Worm (Caenorhabditis elegans): ENCODE measurements around the gene mig-6.

The mig-6 gene

DNA sequence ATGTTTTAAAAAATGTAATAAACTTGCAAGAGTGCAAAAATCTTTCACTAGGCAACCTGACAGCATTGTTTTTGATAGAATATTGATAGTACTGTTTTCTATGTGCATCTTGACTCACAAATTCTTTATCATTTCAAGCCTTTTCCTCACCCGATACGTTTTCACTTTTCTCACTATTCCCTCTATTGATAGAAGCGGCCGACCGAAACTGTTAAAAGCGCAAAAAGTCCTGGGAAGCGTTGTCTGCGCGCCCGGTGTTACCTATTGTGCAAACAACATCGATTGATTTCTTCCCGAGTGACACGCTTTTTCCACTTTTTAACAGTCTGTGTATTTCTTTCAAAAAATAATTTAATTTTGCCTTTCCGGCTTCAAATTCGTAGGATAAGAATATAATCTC lies 61.0 kb downstream of the mig-6 start:
- no peak for TF ChIP-seq tab-1 (GFP tag; IDR thresholded peaks at IDR 0.05)

DNA sequence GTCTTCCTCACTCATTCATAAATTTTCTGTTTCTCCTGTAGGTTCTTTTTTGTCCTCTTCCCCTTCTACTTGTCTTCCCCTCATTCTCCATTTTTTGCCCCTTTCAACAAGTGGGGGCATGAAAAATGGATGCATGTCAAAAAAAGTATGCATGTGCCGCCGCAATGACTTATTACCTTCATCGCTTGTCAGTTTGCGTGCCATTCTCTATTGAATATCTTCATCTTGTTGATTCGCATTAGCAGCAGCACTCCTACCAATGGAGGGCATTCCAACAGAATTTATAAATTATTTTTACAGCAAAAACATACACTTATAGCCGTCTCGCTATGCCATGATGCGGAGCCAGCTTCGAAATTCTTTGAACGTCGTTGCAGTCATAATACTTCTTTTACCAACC lies 64.2 kb downstream of the mig-6 start, which contains the start of gene F40A3.1:
Gene F40A3.1, plus strand, starts transcription at position 301 of the 400 bp plus-strand sequence.
- TF ChIP-seq ztf-29 (GFP tag; IDR thresholded peaks at IDR 0.05) = no peak
- TF ChIP-seq T22C8.4 (GFP tag; IDR thresholded peaks at IDR 0.05) = no peak
- no peak for TF ChIP-seq flt-1 (GFP tag; IDR thresholded peaks at IDR 0.05)
- no peak for TF ChIP-seq ztf-23 (GFP tag; IDR thresholded peaks at IDR 0.05)
- TF ChIP-seq tab-1 (GFP tag; IDR thresholded peaks at IDR 0.05) = no peak
- TF ChIP-seq cog-1 (tag; optimal IDR thresholded peaks at IDR 0.05) = no peak
- no peak for TF ChIP-seq ref-1 (GFP tag; conservative IDR thresholded peaks at IDR 0.05)
- TF ChIP-seq med-1 (GFP tag; optimal IDR thresholded peaks at IDR 0.05; ENCODE audit: insufficient read depth) = no peak
- TF ChIP-seq klf-2 (GFP tag; conservative IDR thresholded peaks at IDR 0.05) = no peak

All from whole organism, midembryonic.